Fruit fly (Drosophila melanogaster): Measurements from ENCODE around the gene CG2656.

CG2656 gene

DNA sequence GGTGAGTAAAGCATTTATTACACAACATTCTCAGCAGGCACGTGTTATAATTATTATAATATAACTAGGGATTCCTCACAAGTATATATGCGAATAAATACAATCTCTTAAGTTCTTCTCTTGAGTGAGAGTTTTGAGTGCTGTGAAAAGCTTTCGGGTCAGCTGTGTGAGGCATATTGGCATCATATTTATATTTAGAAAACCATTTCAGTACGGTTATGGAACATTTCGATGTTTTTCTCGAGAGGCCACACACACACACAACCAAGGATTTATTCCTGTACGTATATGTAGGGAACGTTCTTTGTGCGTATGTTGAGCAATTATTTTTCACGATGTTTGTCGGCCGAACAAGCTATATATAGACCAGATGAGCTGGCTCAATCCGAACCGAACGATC, 31.5 kb upstream of the CG2656 start (continued):
- TF ChIP-seq hth (optimal IDR thresholded peaks at IDR 0.05) (no peak), Hmx (GFP tag; optimal IDR thresholded peaks at IDR 0.05) (no peak), CG8359 (GFP tag; optimal IDR thresholded peaks at IDR 0.05; ENCODE audit: borderline replicate concordance) (no peak), CG6689 (GFP tag; IDR thresholded peaks at IDR 0.05) (no peak), CG14860 (GFP tag; IDR thresholded peaks at IDR 0.05; ENCODE audit: partially characterized antibody) (no peak), z (GFP tag; IDR thresholded peaks at IDR 0.05) (peak; percentile 72; the same call in 2 of the 3 replicates), CG11085 (GFP tag; IDR thresholded peaks at IDR 0.05) (no peak), dysf (GFP tag; IDR thresholded peaks at IDR 0.05) (no peak), CG6272 (GFP tag; IDR thresholded peaks at IDR 0.05) (no peak), br (optimal IDR thresholded peaks at IDR 0.05) (no peak), pros (GFP tag; optimal IDR thresholded peaks at IDR 0.05) (no peak), CG18262 (tag; optimal IDR thresholded peaks at IDR 0.05) (no peak), Deaf1 (tag; optimal IDR thresholded peaks at IDR 0.05) (peak; percentile 47), CG12769 (tag; optimal IDR thresholded peaks at IDR 0.05) (peak; percentile 82), Mes4 (GFP tag; optimal IDR thresholded peaks at IDR 0.05) (no peak), CG1792 (GFP tag; optimal IDR thresholded peaks at IDR 0.05) (no peak), Ssrp (tag; optimal IDR thresholded peaks at IDR 0.05) (no peak), lola (GFP tag; optimal IDR thresholded peaks at IDR 0.05) (no peak), CG17829 (tag; optimal IDR thresholded peaks at IDR 0.05) (no peak), CG17359 (tag; optimal IDR thresholded peaks at IDR 0.05) (no peak), ap (GFP tag; IDR thresholded peaks at IDR 0.05) (no peak), CG6254 (GFP tag; optimal IDR thresholded peaks at IDR 0.05) (no peak), peb (GFP tag; IDR thresholded peaks at IDR 0.05) (no peak), pum (GFP tag; optimal IDR thresholded peaks at IDR 0.05) (no peak), fru (optimal IDR thresholded peaks at IDR 0.05) (no peak)

DNA sequence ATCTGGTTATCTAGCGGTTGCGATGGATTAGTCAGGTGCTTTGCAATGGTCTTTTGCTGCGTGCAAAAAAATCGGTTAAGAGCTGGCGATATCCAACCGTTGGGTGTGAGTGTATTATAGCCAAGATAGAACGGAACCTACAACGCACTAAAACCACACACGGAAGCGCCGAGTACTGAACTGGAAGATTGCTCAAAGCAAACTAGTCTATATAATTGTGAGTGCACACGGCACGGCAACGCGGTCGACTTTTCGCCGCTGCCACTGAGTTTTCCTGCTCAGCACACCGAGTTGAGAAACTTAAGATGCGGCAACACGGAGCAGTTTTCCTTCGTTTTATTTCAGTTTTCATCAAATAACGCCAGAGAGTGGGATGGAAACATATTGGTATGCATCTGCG, 28.0 kb upstream of the CG2656 start:
- TF ChIP-seq Ets65A (GFP tag) (peak; percentile 61), CG33557 (GFP tag; optimal IDR thresholded peaks at IDR 0.05) (no peak), z (GFP tag; IDR thresholded peaks at IDR 0.05) (peak; percentile 80), CG11504 (tag; optimal IDR thresholded peaks at IDR 0.05) (peak; percentile 7), Doc3 (GFP tag; IDR thresholded peaks at IDR 0.05; ENCODE audit: partially characterized antibody) (no peak), MTF-1 (GFP tag; optimal IDR thresholded peaks at IDR 0.05; ENCODE audit: borderline replicate concordance) (peak; percentile 99), amos (GFP tag; IDR thresholded peaks at IDR 0.05; ENCODE audit: partially characterized antibody) (peak; percentile 15; the same call in 1 of the 2 replicates), zen2 (GFP tag; IDR thresholded peaks at IDR 0.05; ENCODE audit: partially characterized antibody) (0 out of 3 replicates have a peak, but pooled peaks have one; percentile 28), dan (GFP tag; IDR thresholded peaks at IDR 0.05) (no peak)

dm6 chr3R:7117590-7117989, 26.9 kb upstream of the CG2656 start, which contains the start of gene Mlp84B:
Mlp84B (minus strand) TSS chr3R:7117732.
- TF ChIP-seq H15 (GFP tag; IDR thresholded peaks at IDR 0.05): no peak
- TF ChIP-seq CG12769 (tag; optimal IDR thresholded peaks at IDR 0.05): peak; percentile 55
- no peak for TF ChIP-seq onecut (GFP tag; IDR thresholded peaks at IDR 0.05)
- TF ChIP-seq sd (tag; optimal IDR thresholded peaks at IDR 0.05): peak; percentile 11
- no peak for TF ChIP-seq CG9817 (tag; optimal IDR thresholded peaks at IDR 0.05)
- TF ChIP-seq MTF-1 (GFP tag; optimal IDR thresholded peaks at IDR 0.05; ENCODE audit: borderline replicate concordance): peak; percentile 98
